Worm (Caenorhabditis elegans) whole organism, early embryonic: ENCODE data around the gene F59A6.11.

Experiments used
- ama-1 ChIP-seq: fragments of 150-350 bp; optimal IDR thresholded peaks from 2 replicates; lab custom pipeline; 2014
- ceh-36 ChIP-seq: sonication (generic microtip); optimal IDR thresholded peaks from 2 replicates; lab custom pipeline; 2016; ENCODE audit warnings: missing genetic modification characterization, inconsistent platforms, missing compliant biosample characterization
- ets-7 ChIP-seq: sonication (generic microtip); optimal IDR thresholded peaks from 2 replicates; lab custom pipeline; 2016; ENCODE audit warnings: missing genotype, missing genetic modification characterization, missing compliant biosample characterization
- hmbx-1 ChIP-seq: sonication (generic microtip); optimal IDR thresholded peaks from 2 replicates; lab custom pipeline; 2016; ENCODE audit warnings: mild to moderate bottlenecking, missing genetic modification characterization, missing compliant biosample characterization
- scrt-1 ChIP-seq: fragments of 200-800 bp; sonication (Bioruptor generic); IDR thresholded peaks from 2 replicates; pipeline ENCODE4 v1.3.6; 2022; ENCODE audit warnings: missing genetic modification characterization, missing compliant biosample characterization
- tbx-11 ChIP-seq: fragments of 200-800 bp; sonication (Bioruptor generic); IDR thresholded peaks from 2 replicates; pipeline ENCODE4 v1.3.6; 2022; ENCODE audit warnings: missing genetic modification characterization, missing compliant biosample characterization
- tra-4 ChIP-seq: sonication (generic microtip); optimal IDR thresholded peaks from 2 replicates; lab custom pipeline; 2017; ENCODE audit warnings: missing genetic modification characterization, missing compliant biosample characterization

- TF ChIP-seq ceh-36 (tag; lab: Kevin White, UChicago) (no peak), ama-1 (no peak), tra-4 (tag; lab: Kevin White, UChicago) (no peak), ets-7 (tag; lab: Kevin White, UChicago) (no peak), hmbx-1 (tag; lab: Kevin White, UChicago) (no peak), tbx-11 (no peak), scrt-1 (GFP tag; lab: Robert Waterston, UW) (no peak)
Measured at ce11 chrII:4993530-4994192, 4.9 kb downstream of the F59A6.11 start, which contains the start of the genes eif-1 and vps-24.
